Worm (Caenorhabditis elegans) whole organism, L4 larva: Measurements from ENCODE around the gene C35D10.8.

Source experiments
- F26F4.8 ChIP-seq: fragments of 200-800 bp; sonication (Bioruptor generic); conservative IDR thresholded peaks from 2 replicates; pipeline ENCODE4 v1.3.6; 2022; ENCODE audit warnings: missing genetic modification characterization, missing compliant biosample characterization
- T20F7.1 ChIP-seq: fragments of 200-800 bp; sonication (Bioruptor generic); optimal IDR thresholded peaks from 2 replicates; lab custom pipeline; 2018; ENCODE audit warnings: mild to moderate bottlenecking, missing genetic modification characterization, missing compliant biosample characterization
- Y105C5A.15 ChIP-seq: fragments of 200-800 bp; sonication (Bioruptor generic); IDR thresholded peaks from 2 replicates; pipeline ENCODE4 v1.3.6; 2022; ENCODE audit warnings: missing genetic modification characterization, missing compliant biosample characterization
- Y48G9A.11 ChIP-seq: fragments of 200-800 bp; sonication (Bioruptor generic); IDR thresholded peaks from 2 replicates; pipeline ENCODE4 v1.3.6; 2022; ENCODE audit warnings: missing genetic modification reagents, missing genetic modification characterization, missing compliant biosample characterization
- ZK337.2 ChIP-seq: fragments of 200-800 bp; sonication (Bioruptor generic); IDR thresholded peaks from 2 replicates; pipeline ENCODE4 v1.3.6; 2022; ENCODE audit warnings: missing genetic modification reagents, missing genetic modification characterization, missing compliant biosample characterization
- aha-1 ChIP-seq: fragments of 150-350 bp; peaks from one replicate; lab custom pipeline; 2014; ENCODE audit warnings: missing biosample characterization, missing genetic modification characterization
- aly-2 ChIP-seq: sonication (generic microtip); optimal IDR thresholded peaks from 2 replicates; lab custom pipeline; 2018; ENCODE audit warnings: missing biosample characterization, missing genetic modification characterization
- ceh-20 ChIP-seq: fragments of 200-800 bp; sonication (Bioruptor generic); IDR thresholded peaks from 2 replicates; pipeline ENCODE4 v1.3.6; 2022; ENCODE audit warnings: missing genetic modification reagents, missing genetic modification characterization, missing compliant biosample characterization
- daf-12 ChIP-seq: fragments of 150-350 bp; optimal IDR thresholded peaks from 2 replicates; lab custom pipeline; 2014; ENCODE audit warnings: missing biosample characterization, missing genetic modification reagents, missing genetic modification characterization
- daf-8 ChIP-seq: fragments of 200-800 bp; sonication (Bioruptor generic); IDR thresholded peaks from 2 replicates; pipeline ENCODE4 v1.3.6; 2022; ENCODE audit warnings: missing genetic modification characterization, missing compliant biosample characterization
- dmd-6 ChIP-seq: fragments of 200-800 bp; sonication (Bioruptor generic); IDR thresholded peaks from 2 replicates; pipeline ENCODE4 v1.3.6; 2022; ENCODE audit warnings: missing genetic modification reagents, missing genetic modification characterization, missing compliant biosample characterization
- fkh-10 ChIP-seq: fragments of 150-350 bp; optimal IDR thresholded peaks from 2 replicates; lab custom pipeline; 2014; ENCODE audit warnings: missing biosample characterization, missing genetic modification reagents, missing genetic modification characterization
- fos-1 ChIP-seq: fragments of 150-350 bp; optimal IDR thresholded peaks from 2 replicates; lab custom pipeline; 2014; ENCODE audit warnings: missing biosample characterization, missing genetic modification characterization
- gei-8 ChIP-seq: fragments of 200-800 bp; sonication (Bioruptor generic); optimal IDR thresholded peaks from 2 replicates; lab custom pipeline; 2018; ENCODE audit warnings: mild to moderate bottlenecking, missing genetic modification characterization, missing compliant biosample characterization
- hlh-11 ChIP-seq: fragments of 200-800 bp; sonication (Bioruptor generic); optimal IDR thresholded peaks from 2 replicates; lab custom pipeline; 2018; ENCODE audit warnings: mild to moderate bottlenecking, missing genetic modification characterization, missing compliant biosample characterization
- hlh-30 ChIP-seq: sonication (generic microtip); optimal IDR thresholded peaks from 2 replicates; lab custom pipeline; 2017; ENCODE audit warnings: antibody characterized with exemption, mild to moderate bottlenecking, missing genetic modification characterization, missing compliant biosample characterization; ENCODE audit not compliant: insufficient read depth
- hmg-1.1 ChIP-seq: fragments of 200-800 bp; sonication (Bioruptor generic); IDR thresholded peaks from 2 replicates; pipeline ENCODE4 v1.3.6; 2022; ENCODE audit warnings: missing genetic modification reagents, missing genetic modification characterization, missing compliant biosample characterization
- jun-1 ChIP-seq: fragments of 150-350 bp; optimal IDR thresholded peaks from 2 replicates; lab custom pipeline; 2014; ENCODE audit warnings: missing biosample characterization, missing genetic modification reagents, missing genetic modification characterization
- madf-5 ChIP-seq, 2 experiments: fragments of 200-800 bp; sonication (Bioruptor generic); IDR thresholded peaks; 2 replicates each; pipeline ENCODE4 v1.3.6; 2022; ENCODE audit warnings: missing compliant biosample characterization in 2 of 2, missing genetic modification characterization in 2 of 2
- mep-1 ChIP-seq: fragments of 150-350 bp; sonication (generic microtip); optimal IDR thresholded peaks from 3 replicates; lab custom pipeline; 2014; ENCODE audit warnings: missing biosample characterization, missing genetic modification characterization
- nhr-6 ChIP-seq: fragments of 150-350 bp; optimal IDR thresholded peaks from 2 replicates; lab custom pipeline; 2014; ENCODE audit warnings: missing biosample characterization, missing genetic modification characterization
- pha-4 ChIP-seq, 2 experiments: fragments of 150-350 bp in 1 of 2; fragments of 200-800 bp in 1 of 2; sonication (Bioruptor generic) in 1 of 2; IDR thresholded peaks in 1 of 2; optimal IDR thresholded peaks in 1 of 2; 2 replicates each; pipeline versions ENCODE4 v1.3.6 to Lab custom; 2014 to 2022; ENCODE audit warnings: missing genetic modification characterization in 2 of 2, missing genetic modification reagents in 2 of 2, missing biosample characterization in 1 of 2, missing compliant biosample characterization in 1 of 2
- pqm-1 ChIP-seq: sonication (generic microtip); optimal IDR thresholded peaks from 2 replicates; lab custom pipeline; 2017; ENCODE audit warnings: missing biosample characterization, missing genetic modification characterization
- rbr-2 ChIP-seq: sonication (generic microtip); optimal IDR thresholded peaks from 2 replicates; lab custom pipeline; 2016; ENCODE audit warnings: missing genotype, missing genetic modification characterization, missing compliant biosample characterization
- skn-1 ChIP-seq: fragments of 150-350 bp; optimal IDR thresholded peaks from 2 replicates; lab custom pipeline; 2014; ENCODE audit warnings: missing biosample characterization, missing genetic modification characterization
- snpc-4 ChIP-seq: fragments of 150-350 bp; optimal IDR thresholded peaks from 2 replicates; lab custom pipeline; 2014; ENCODE audit warnings: missing biosample characterization, missing genetic modification characterization
- spr-1 ChIP-seq: sonication (generic microtip); optimal IDR thresholded peaks from 2 replicates; lab custom pipeline; 2016; ENCODE audit warnings: mild to moderate bottlenecking, missing genetic modification characterization, missing compliant biosample characterization
- spr-3 ChIP-seq: fragments of 200-800 bp; sonication (Bioruptor generic); optimal IDR thresholded peaks from 2 replicates; lab custom pipeline; 2018; ENCODE audit warnings: mild to moderate bottlenecking, missing genetic modification characterization, missing compliant biosample characterization
- tag-97 ChIP-seq: fragments of 200-800 bp; sonication (Bioruptor generic); IDR thresholded peaks from 2 replicates; pipeline ENCODE4 v1.3.6; 2022; ENCODE audit warnings: missing genetic modification characterization, missing compliant biosample characterization
- unc-62 ChIP-seq, 3 experiments: fragments of 150-350 bp in 1 of 3; sonication (generic microtip); optimal IDR thresholded peaks in 2 of 3; peaks in 1 of 3; 1 replicate in 1 of 3; 2 replicates in 2 of 3; lab custom pipeline; 2014 to 2017; ENCODE audit warnings: missing biosample characterization in 3 of 3, missing genetic modification characterization in 3 of 3, missing genetic modification reagents in 3 of 3, missing genotype in 1 of 3
- vab-7 ChIP-seq: fragments of 200-800 bp; sonication (Bioruptor generic); IDR thresholded peaks from 2 replicates; pipeline ENCODE4 v1.3.6; 2022; ENCODE audit warnings: missing genetic modification reagents, missing genetic modification characterization, missing compliant biosample characterization
- zag-1 ChIP-seq: fragments of 150-350 bp; optimal IDR thresholded peaks from 2 replicates; lab custom pipeline; 2014; ENCODE audit warnings: missing biosample characterization, missing genetic modification characterization
- zfp-3 ChIP-seq: fragments of 200-800 bp; sonication (Bioruptor generic); conservative IDR thresholded peaks from 2 replicates; pipeline ENCODE4 v1.3.6; 2022; ENCODE audit warnings: missing genetic modification reagents, missing genetic modification characterization, missing compliant biosample characterization
- zip-2 ChIP-seq: fragments of 150-350 bp; optimal IDR thresholded peaks from 2 replicates; lab custom pipeline; 2014; ENCODE audit warnings: missing biosample characterization, missing genetic modification characterization
- ztf-7 ChIP-seq: fragments of 150-350 bp; optimal IDR thresholded peaks from 2 replicates; lab custom pipeline; 2014; ENCODE audit warnings: missing biosample characterization, missing genetic modification characterization

C35D10.8 gene

DNA sequence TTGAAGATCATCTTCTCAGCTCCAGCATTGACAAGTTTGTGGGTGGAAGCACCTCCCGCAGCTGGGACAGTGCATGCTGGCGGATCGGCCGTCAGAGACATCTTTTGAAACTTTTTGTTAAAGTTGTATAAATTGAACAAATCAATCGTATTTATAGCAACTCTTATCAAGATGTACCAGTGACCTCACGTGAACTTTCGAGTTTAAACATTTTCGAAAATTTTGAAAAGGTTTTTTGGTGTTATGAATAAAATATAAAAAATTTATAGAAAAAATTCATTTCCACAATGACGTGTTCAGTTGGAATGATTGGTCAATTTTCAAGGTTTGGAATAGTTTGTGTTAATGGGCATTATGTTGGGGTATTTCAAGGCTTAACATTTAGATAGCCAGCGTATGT is 13.6 kb downstream of the C35D10.8 start, which contains the start of the genes msd-4 and C35D10.3:
Gene msd-4, minus strand, starts transcription at position 101 of the 400 bp plus-strand sequence.
Gene C35D10.3, plus strand, starts transcription at position 279 of the 400 bp plus-strand sequence.
- TF ChIP-seq unc-62 (GFP tag; optimal IDR thresholded peaks at IDR 0.05 in 1 of 2; lab: Kevin White, UChicago) (no peak), unc-62 (tag; optimal IDR thresholded peaks at IDR 0.05; lab: Kevin White, UChicago) (no peak), Y105C5A.15 (GFP tag; lab: Robert Waterston, UW) (no peak), aly-2 (tag; lab: Kevin White, UChicago) (no peak), F26F4.8 (GFP tag; lab: Robert Waterston, UW) (no peak), spr-1 (tag; lab: Kevin White, UChicago) (no peak), daf-12 (tag; lab: Kevin White, UChicago) (no peak), dmd-6 (GFP tag; lab: Robert Waterston, UW) (no peak), tag-97 (GFP tag; lab: Robert Waterston, UW) (no peak), pha-4 (GFP tag; IDR thresholded peaks at IDR 0.05; lab: Robert Waterston, UW) (no peak), pha-4 (tag; optimal IDR thresholded peaks at IDR 0.05; lab: Kevin White, UChicago) (no peak), fos-1 (tag; lab: Kevin White, UChicago) (no peak), rbr-2 (tag; lab: Kevin White, UChicago) (no peak), zag-1 (tag; lab: Kevin White, UChicago) (no peak), hmg-1.1 (GFP tag; lab: Robert Waterston, UW) (no peak), ceh-20 (no peak)

DNA sequence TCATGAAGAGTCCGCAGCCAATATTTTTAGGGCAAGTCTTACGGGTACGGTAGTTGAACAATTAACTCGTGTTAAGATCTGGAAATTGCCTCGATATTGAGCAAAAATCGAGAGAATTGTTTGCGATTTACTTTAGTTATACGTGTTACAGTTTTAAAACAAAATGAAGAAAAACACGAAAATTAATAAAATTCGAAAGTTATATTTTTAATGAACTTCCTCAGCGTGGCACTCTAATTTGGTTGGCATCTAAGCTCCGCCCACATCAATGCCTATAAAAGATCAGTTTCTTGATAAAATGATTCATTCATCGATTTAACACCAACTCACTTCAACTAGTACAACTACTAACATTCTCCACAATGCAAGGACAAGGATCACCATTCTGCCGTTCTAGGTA is 15.5 kb downstream of the C35D10.8 start, which contains the start of gene gipc-1:
Gene gipc-1, plus strand, starts transcription at position 301 of the 400 bp plus-strand sequence.
- no peak for TF ChIP-seq nhr-6
- no peak for TF ChIP-seq zip-2 (tag; lab: Kevin White, UChicago)
- no peak for TF ChIP-seq daf-12 (tag; lab: Kevin White, UChicago)
- TF ChIP-seq fos-1 (tag; lab: Kevin White, UChicago): no peak
- TF ChIP-seq ceh-20: no peak
- no peak for TF ChIP-seq daf-8 (GFP tag; lab: Robert Waterston, UW)
- no peak for TF ChIP-seq jun-1
- no peak for TF ChIP-seq T20F7.1
- TF ChIP-seq hlh-30 (tag; lab: Kevin White, UChicago): no peak
- no peak for TF ChIP-seq snpc-4 (tag; lab: Kevin White, UChicago)

DNA sequence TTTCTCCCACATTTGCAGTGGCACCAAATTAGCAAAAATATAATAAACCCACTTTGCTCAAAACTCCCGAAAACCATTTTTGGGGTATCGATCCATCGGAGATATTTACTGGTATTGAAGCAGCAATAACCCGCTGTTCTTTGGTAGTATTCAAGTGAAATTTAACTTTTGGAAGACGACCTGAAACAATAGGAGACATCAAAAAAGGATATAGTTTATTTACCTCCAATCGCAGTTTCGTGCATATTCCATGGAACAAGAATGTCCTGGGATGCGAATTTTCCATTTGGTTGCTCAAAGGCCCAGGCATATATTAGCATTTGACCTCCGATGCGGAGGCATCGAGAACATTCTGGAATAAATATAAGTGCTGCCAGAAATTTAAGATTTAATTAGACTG is 18.4 kb downstream of the C35D10.8 start:
- TF ChIP-seq gei-8 (GFP tag; lab: Kevin White, UChicago) (no peak), aha-1 (tag; lab: Kevin White, UChicago) (peak; percentile 96)

DNA sequence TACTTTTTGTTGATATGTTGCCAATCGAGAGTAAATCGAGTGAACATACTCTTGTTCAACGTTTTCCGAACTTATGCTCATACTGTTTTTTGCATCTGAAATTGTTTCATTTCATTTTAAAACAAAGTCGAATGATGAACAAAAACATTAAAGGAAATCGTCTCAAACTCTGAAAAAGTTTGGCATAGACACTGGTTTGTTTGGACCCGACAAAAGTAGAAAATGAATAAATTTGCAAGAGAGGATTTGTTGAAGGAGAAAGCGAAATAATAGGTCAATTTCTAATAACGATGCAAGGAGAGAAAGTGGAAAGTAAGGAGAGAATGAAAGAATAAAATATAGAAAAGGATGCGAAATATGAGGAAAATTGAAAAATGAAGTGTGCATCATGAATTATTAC is 19.7 kb downstream of the C35D10.8 start, which contains the start of gene C35D10.12:
Gene C35D10.12, minus strand, starts transcription at position 101 of the 400 bp plus-strand sequence.
- TF ChIP-seq fkh-10: no peak
- no peak for TF ChIP-seq zfp-3 (GFP tag; lab: Robert Waterston, UW)

DNA sequence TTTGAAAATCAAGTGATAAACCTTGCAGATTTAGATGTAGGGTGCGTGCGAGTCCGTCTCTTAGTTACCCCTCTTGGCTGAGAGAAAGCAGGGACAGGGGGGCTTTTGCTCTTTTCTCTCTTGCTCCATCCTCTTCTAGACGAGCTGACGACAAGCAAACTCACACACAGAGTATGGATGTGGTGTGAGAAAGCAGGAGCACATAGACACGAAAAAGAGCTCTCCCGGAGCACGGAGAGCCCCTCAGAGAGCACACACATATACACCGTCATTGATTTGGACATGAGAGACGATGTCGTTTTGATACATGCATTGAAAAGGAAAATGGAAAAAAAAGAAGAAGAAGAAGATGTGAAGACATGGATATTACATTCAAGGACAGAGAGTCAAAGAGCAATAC is 20.6 kb downstream of the C35D10.8 start:
- TF ChIP-seq vab-7 (GFP tag; lab: Robert Waterston, UW): no peak
- no peak for TF ChIP-seq pqm-1 (tag; lab: Kevin White, UChicago)
- TF ChIP-seq daf-8 (GFP tag; lab: Robert Waterston, UW): no peak
- no peak for TF ChIP-seq mep-1 (tag; lab: Kevin White, UChicago)
- no peak for TF ChIP-seq jun-1
- TF ChIP-seq hlh-11 (tag; lab: Kevin White, UChicago): no peak
- no peak for TF ChIP-seq tag-97 (GFP tag; lab: Robert Waterston, UW)
- no peak for TF ChIP-seq hlh-30 (tag; lab: Kevin White, UChicago)
- no peak for TF ChIP-seq skn-1 (tag; lab: Kevin White, UChicago)
- TF ChIP-seq ZK337.2 (GFP tag; lab: Robert Waterston, UW): no peak
- TF ChIP-seq hmg-1.1 (GFP tag; lab: Robert Waterston, UW): peak; percentile 53; the same call in 1 of the 2 replicates
- TF ChIP-seq spr-3 (GFP tag; lab: Kevin White, UChicago): no peak
- no peak for TF ChIP-seq madf-5 (GFP tag; IDR thresholded peaks at IDR 0.05; lab: Robert Waterston, UW)
- no peak for TF ChIP-seq ztf-7 (tag; lab: Kevin White, UChicago)
- TF ChIP-seq Y48G9A.11: no peak
- TF ChIP-seq unc-62 (GFP tag; optimal IDR thresholded peaks at IDR 0.05 in 1 of 2; lab: Kevin White, UChicago): peak in 1 of 2 experiments; percentile 77
- TF ChIP-seq unc-62 (tag; optimal IDR thresholded peaks at IDR 0.05; lab: Kevin White, UChicago): no peak
